Worm (Caenorhabditis elegans) whole organism, late embryonic: ENCODE measurements around the gene lmp-1.

Experiments
- F13H6.1 ChIP-seq: sonication (generic microtip); optimal IDR thresholded peaks from 2 replicates; lab custom pipeline; 2016; ENCODE audit warnings: missing genetic modification characterization, missing compliant biosample characterization
- K09A11.1 ChIP-seq: sonication (generic microtip); optimal IDR thresholded peaks from 2 replicates; lab custom pipeline; 2017; ENCODE audit warnings: antibody characterized with exemption, mild to moderate bottlenecking, missing genetic modification characterization, missing compliant biosample characterization; ENCODE audit not compliant: insufficient read depth
- elt-2 ChIP-seq: sonication (generic microtip); optimal IDR thresholded peaks from 2 replicates; lab custom pipeline; 2016; ENCODE audit warnings: missing genetic modification reagents, missing genetic modification characterization, missing compliant biosample characterization

- TF ChIP-seq F13H6.1 (tag; lab: Kevin White, UChicago), result no peak
- TF ChIP-seq elt-2 (tag; lab: Kevin White, UChicago), result no peak
- no peak for TF ChIP-seq K09A11.1 (tag; lab: Kevin White, UChicago)
Observed at ce11 chrX:6328860-6329259, 48.6 kb downstream of the lmp-1 start, which contains the start of gene col-169.
